Worm (Caenorhabditis elegans): ENCODE data around the gene C49A9.1.

Gene C49A9.1

ce11 chrIV:6206294-6206776 is 21.7 kb upstream of the C49A9.1 start, which contains the start of gene C49A9.10 (continued):
- TF ChIP-seq ztf-22 (GFP tag; optimal IDR thresholded peaks at IDR 0.05) (no peak), ztf-26 (tag; optimal IDR thresholded peaks at IDR 0.05) (peak; percentile 22), nfyb-1 (GFP tag; IDR thresholded peaks at IDR 0.05) (peak; percentile 43; the same call in 1 of the 2 replicates), rpc-1 (optimal IDR thresholded peaks at IDR 0.05) (no peak), rpc-1 (tag; optimal IDR thresholded peaks at IDR 0.05) (no peak), ceh-27 (GFP tag; optimal IDR thresholded peaks at IDR 0.05) (peak; percentile 89), F23B12.7 (tag; optimal IDR thresholded peaks at IDR 0.05; ENCODE audit: insufficient read depth) (peak; percentile 52), F57A8.1 (GFP tag; optimal IDR thresholded peaks at IDR 0.05) (no peak), F55B11.4 (tag; optimal IDR thresholded peaks at IDR 0.05; ENCODE audit: borderline replicate concordance, insufficient read depth) (no peak), snpc-3.4 (tag; optimal IDR thresholded peaks at IDR 0.05) (no peak), B0336.3 (GFP tag; IDR thresholded peaks at IDR 0.05) (no peak), dox-1 (GFP tag; IDR thresholded peaks at IDR 0.05) (no peak; the same call in 1 of the 2 replicates), hmg-1.2 (GFP tag; IDR thresholded peaks at IDR 0.05) (peak; percentile 29; the same call in 1 of the 2 replicates), mel-28 (tag; optimal IDR thresholded peaks at IDR 0.05; ENCODE audit: borderline replicate concordance) (no peak), lsl-1 (GFP tag; optimal IDR thresholded peaks at IDR 0.05) (peak; percentile 47), ceh-40 (GFP tag; IDR thresholded peaks at IDR 0.05) (no peak), hmg-20 (GFP tag; IDR thresholded peaks at IDR 0.05) (peak; percentile 65), F39B2.1 (GFP tag; IDR thresholded peaks at IDR 0.05) (no peak), ceh-91 (GFP tag; IDR thresholded peaks at IDR 0.05) (0 out of 2 replicates have a peak, but pooled peaks have one; percentile 37), ets-4 (GFP tag; optimal IDR thresholded peaks at IDR 0.05) (no peak), mes-4 (tag; optimal IDR thresholded peaks at IDR 0.05) (no peak), egl-44 (GFP tag; IDR thresholded peaks at IDR 0.05) (no peak), nhr-80 (tag; optimal IDR thresholded peaks at IDR 0.05) (peak; percentile 3), sea-2 (GFP tag; IDR thresholded peaks at IDR 0.05) (no peak), K12H6.12 (tag; optimal IDR thresholded peaks at IDR 0.05) (peak; percentile 69), attf-6 (GFP tag; IDR thresholded peaks at IDR 0.05) (peak; percentile 57; the same call in 1 of the 2 replicates), fkh-3 (tag; optimal IDR thresholded peaks at IDR 0.05) (no peak), F37B4.10 (GFP tag; IDR thresholded peaks at IDR 0.05) (no peak), ceh-100 (GFP tag; IDR thresholded peaks at IDR 0.05) (0 out of 2 replicates have a peak, but pooled peaks have one; percentile 39), ztf-6 (GFP tag; IDR thresholded peaks at IDR 0.05) (no peak), somi-1 (GFP tag; optimal IDR thresholded peaks at IDR 0.05) (peak; percentile 20), sdz-38 (tag; optimal IDR thresholded peaks at IDR 0.05) (no peak), tbp1 (GFP tag; optimal IDR thresholded peaks at IDR 0.05) (peak; percentile 66), nhr-120 (GFP tag; IDR thresholded peaks at IDR 0.05) (no peak), lag-1 (GFP tag; IDR thresholded peaks at IDR 0.05) (no peak), egrh-3 (GFP tag; IDR thresholded peaks at IDR 0.05) (no peak), B0261.1 (tag; optimal IDR thresholded peaks at IDR 0.05) (no peak), F52B5.7 (tag; optimal IDR thresholded peaks at IDR 0.05) (no peak), lin-40 (tag; optimal IDR thresholded peaks at IDR 0.05) (peak; percentile 74), efl-1 (GFP tag; optimal IDR thresholded peaks at IDR 0.05) (peak; percentile 77), K11D2.4 (GFP tag; IDR thresholded peaks at IDR 0.05) (no peak; the same call in 1 of the 2 replicates), nhr-90 (tag; optimal IDR thresholded peaks at IDR 0.05) (no peak), cebp-2 (GFP tag; IDR thresholded peaks at IDR 0.05) (0 out of 2 replicates have a peak, but pooled peaks have one; percentile 74), let-526 (GFP tag; IDR thresholded peaks at IDR 0.05) (peak; percentile 89), tbx-9 (tag; optimal IDR thresholded peaks at IDR 0.05; ENCODE audit: borderline replicate concordance) (no peak), him-1 (tag; optimal IDR thresholded peaks at IDR 0.05) (peak; percentile 77), F57C9.4 (tag; optimal IDR thresholded peaks at IDR 0.05) (peak; percentile 48), hlh-26 (GFP tag; conservative IDR thresholded peaks at IDR 0.05) (no peak), unc-130 (GFP tag; optimal IDR thresholded peaks at IDR 0.05) (peak; percentile 93), lir-1 (GFP tag; conservative IDR thresholded peaks at IDR 0.05) (peak; percentile 72)
